Worm (Caenorhabditis elegans) whole organism, L4/young adult: ENCODE data around the gene lgmn-1.

Experiments used
- W03F9.2 ChIP-seq: fragments of 150-350 bp; optimal IDR thresholded peaks from 2 replicates; lab custom pipeline; 2014; ENCODE audit warnings: missing biosample characterization, missing genetic modification characterization
- dao-5 ChIP-seq: sonication (generic microtip); optimal IDR thresholded peaks from 2 replicates; lab custom pipeline; 2016; ENCODE audit warnings: missing genotype, missing genetic modification characterization, moderate library complexity, missing compliant biosample characterization
- him-1 ChIP-seq: sonication (generic microtip); optimal IDR thresholded peaks from 2 replicates; lab custom pipeline; 2016; ENCODE audit warnings: missing genotype, missing genetic modification reagents, missing genetic modification characterization, missing compliant biosample characterization

Gene lgmn-1

DNA sequence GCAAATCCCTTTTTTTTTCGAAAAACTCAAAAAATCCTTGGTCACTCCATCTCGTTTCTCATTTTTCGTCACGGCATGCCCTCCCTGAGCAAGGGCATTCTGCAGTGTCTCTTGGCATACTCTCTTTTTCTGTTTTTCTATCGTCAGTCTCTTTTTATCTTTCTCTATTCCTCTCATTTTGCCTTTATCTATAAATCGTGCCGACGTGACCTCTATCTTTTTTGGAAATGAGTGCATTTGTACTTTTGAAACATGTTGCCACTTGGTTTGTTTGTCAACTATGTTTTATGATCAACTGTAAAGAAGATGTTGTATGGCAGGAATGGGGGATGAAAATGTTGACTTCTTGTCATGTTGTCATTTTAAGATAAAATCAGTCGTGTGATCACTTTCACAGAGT is 16.1 kb downstream of the lgmn-1 start:
- TF ChIP-seq him-1 (tag; lab: Kevin White, UChicago) (peak; percentile 31), dao-5 (tag; lab: Kevin White, UChicago) (no peak), W03F9.2 (tag; lab: Kevin White, UChicago) (no peak)

DNA sequence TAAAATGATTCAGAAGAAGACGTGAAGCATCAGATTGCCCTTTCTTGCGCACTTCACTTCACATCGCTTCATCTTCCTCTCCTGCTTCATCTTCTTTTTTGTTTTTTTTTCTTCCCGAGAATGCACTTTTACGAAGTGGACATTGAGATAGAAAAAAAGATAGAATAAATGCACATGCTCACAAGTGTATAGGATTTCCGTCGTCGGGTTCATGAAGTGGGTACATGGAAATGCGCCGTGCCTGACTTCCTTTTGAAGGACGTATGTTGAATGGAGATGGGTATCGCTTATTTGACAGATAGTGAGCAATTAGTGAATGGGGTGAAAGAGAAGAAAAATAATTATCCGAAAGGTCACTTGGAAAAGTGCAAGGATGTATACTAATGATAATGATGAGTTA is 17.3 kb downstream of the lgmn-1 start:
- TF ChIP-seq dao-5 (tag; lab: Kevin White, UChicago) (no peak), W03F9.2 (tag; lab: Kevin White, UChicago) (no peak), him-1 (tag; lab: Kevin White, UChicago) (no peak)

DNA sequence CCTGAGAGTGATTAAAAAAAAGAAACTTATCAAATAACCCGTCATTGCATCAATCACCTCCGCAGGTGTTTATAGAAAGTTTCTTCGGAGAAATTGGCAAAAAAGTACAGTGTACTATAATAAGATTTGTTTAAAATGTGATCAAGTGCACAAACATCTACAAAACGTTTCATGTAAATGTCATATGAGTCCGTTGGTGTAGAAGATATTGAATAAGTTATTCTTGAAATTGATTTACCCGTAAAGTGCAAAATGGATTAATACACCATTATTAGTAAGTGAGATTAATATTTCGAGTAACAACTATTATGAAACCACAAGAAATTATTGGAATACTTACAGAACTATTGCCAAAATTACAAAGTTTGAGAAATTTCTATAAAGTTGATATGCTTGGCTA is 18.2 kb downstream of the lgmn-1 start:
- TF ChIP-seq him-1 (tag; lab: Kevin White, UChicago) (no peak), W03F9.2 (tag; lab: Kevin White, UChicago) (no peak), dao-5 (tag; lab: Kevin White, UChicago) (no peak)

DNA sequence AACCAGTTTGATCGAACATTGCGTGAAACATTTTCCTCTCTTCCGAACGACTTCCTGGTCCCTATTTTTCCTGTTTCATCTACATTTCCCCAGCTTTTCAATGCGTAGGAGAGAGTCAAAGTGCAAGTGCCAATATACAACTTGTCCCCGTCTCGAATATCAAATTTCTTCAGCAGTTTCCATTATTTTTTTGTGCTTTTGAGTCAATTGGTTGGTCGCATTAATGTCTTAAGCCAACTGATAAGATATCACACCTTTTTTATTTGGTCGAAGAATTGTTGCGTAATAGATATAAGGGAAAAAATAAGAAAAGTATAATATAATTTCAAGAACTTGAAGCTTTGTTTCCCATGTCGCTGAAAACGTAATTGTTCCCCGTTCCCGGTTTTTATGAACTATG is 19.5 kb downstream of the lgmn-1 start:
- TF ChIP-seq him-1 (tag; lab: Kevin White, UChicago) (no peak), dao-5 (tag; lab: Kevin White, UChicago) (no peak), W03F9.2 (tag; lab: Kevin White, UChicago) (no peak)

DNA sequence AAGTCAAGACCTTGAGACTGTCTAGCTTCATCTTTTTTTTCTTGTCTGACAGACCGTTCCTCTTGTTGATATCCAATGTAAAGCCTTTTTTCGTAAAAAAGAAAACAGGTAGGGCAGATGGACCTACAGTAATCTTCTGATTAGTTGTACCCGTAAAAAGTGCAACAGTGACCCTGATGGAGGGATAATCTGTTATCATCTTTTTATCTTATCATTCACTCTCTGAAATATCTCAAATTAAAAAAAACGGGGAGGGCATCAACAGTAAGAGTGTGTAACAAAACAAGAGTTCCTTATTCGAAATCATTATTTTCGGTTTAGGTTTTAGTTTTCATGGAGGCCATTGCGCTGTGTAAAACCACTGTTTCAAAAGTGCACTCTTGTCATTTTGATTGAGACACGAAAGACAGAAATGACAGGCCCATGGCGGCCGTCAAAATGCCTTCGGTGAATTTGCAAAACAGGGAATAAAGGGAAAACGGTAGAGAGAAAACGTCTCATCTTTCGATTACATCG is 20.8 kb downstream of the lgmn-1 start:
- TF ChIP-seq dao-5 (tag; lab: Kevin White, UChicago) (no peak), W03F9.2 (tag; lab: Kevin White, UChicago) (no peak), him-1 (tag; lab: Kevin White, UChicago) (no peak)

DNA sequence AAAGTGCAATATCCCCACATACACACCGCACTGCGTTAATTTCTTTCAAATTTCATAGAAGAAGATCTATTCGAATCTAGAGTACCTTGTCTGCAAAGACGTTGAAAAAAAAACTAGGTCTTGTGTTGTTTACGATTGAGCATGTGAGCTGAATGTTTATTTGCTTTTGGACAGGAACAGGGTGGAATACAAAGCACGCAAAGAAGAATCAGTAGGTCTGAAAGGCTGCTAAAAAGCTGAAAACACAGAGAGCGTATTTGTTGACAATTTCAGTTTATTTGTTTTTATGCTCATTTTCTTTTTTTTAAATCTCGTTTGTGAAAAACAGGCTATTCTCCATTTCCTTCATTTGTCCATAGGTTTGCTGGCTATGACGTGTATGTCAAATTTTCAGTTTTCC is 22.1 kb downstream of the lgmn-1 start:
- no peak for TF ChIP-seq dao-5 (tag; lab: Kevin White, UChicago)
- no peak for TF ChIP-seq him-1 (tag; lab: Kevin White, UChicago)
- TF ChIP-seq W03F9.2 (tag; lab: Kevin White, UChicago), result no peak

DNA sequence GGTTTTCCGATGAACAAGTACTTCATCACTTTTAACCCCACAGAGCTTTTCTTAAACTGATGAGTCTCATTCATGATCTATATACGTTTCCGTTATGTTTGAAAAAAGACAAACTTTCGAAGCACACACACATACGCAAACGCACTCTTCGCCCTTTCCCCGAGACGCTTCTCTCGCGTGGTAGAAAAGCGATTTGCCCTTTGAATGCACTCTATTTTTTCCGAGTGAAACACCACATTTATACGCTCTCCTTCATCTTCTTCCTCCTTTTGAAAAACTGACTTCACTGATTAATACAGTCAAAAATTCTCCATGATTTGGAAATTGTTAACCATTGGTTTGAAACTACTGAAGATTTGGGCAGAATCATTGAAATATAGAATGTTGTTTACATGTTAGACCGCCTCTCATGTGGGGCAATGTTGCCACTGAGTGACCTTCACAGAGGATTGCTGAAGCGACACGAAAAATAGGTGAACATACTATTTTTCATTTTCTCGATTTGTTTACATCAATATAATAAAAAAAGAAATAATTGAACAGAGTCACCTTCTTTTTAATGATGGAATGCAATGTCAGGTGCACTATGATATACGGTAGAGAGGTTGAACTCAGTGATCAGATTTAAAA is 23.7 kb downstream of the lgmn-1 start:
- TF ChIP-seq W03F9.2 (tag; lab: Kevin White, UChicago) (no peak), dao-5 (tag; lab: Kevin White, UChicago) (no peak), him-1 (tag; lab: Kevin White, UChicago) (no peak)

DNA sequence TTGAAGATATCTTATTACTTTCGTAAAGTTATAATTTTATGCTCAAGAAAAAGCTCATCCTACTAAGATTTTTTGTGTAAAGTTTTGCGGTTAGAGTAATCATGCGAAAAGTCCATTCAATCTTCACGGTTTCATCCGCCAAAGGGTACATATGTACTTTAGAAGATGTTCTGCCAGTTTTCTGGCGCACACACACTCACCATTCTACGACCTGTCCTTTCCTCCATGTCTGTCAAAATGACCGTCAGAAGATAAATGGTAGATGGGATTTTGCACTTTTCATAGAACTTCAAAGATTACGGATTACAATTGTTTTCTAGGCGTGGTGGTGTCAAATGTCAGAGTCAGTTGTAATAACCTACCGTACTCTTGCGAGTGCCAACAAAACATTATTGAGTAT is 24.6 kb downstream of the lgmn-1 start:
- TF ChIP-seq dao-5 (tag; lab: Kevin White, UChicago) (no peak), him-1 (tag; lab: Kevin White, UChicago) (no peak), W03F9.2 (tag; lab: Kevin White, UChicago) (no peak)

DNA sequence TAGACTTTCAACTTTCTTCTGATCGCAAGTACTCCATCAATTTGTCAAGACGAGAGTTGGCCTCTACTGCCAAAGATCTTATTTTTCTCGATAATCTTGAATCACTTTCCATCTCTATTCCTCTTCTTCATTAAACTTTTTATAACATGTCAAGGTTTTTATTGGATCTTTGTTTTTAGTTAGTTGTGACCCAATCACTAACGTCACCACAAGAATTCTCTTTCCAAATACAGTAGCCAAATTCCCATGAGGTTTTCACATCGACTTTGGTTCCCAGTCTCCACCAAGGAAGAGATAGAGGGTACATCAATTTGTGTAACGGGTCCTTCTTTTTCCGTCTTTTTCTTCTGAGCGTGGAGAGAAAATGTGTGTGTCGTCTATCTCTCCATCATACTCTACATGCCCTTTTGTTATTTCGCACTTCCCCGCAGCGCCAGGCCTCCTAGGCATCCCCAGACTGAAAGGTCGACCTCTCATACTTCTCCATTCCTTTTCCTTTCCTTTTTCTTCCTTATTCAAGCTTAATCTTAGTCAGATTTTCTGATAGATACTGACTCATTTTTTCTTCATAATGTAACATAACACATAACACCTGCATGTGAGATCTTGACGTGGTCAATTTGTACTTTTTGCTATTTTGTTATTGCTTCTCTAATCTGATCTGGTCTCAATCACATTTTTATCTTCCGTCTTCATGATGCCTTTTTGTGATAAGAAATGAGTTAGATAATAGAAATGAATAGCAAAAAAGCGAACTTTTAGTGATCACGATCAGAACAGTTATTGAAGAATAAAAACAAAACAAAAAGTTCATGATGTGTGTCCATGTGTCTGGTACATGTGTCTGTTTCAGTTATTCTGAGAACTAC is 26.4 kb downstream of the lgmn-1 start:
- TF ChIP-seq him-1 (tag; lab: Kevin White, UChicago) (no peak), W03F9.2 (tag; lab: Kevin White, UChicago) (no peak), dao-5 (tag; lab: Kevin White, UChicago) (no peak)

DNA sequence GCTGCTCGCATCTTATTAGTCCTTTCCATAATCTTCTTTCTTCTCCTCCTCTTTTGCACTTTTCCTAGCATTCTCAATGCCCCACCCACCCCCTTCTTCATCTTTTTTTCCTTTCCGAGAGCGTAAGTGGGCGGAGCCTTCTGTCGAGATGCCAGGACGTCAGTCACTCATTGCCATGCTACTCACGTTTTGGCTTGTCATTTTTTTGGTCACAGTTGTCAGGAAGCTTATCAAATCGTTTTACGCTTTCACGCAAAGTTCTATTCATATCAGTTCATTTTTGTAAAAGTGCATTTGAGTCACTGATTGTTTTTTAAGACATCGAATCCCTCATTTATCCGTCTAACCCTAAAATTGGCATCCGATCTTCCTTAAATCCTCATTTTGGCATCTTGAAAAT is 27.2 kb downstream of the lgmn-1 start:
- TF ChIP-seq dao-5 (tag; lab: Kevin White, UChicago) (no peak), him-1 (tag; lab: Kevin White, UChicago) (peak; percentile 19)

DNA sequence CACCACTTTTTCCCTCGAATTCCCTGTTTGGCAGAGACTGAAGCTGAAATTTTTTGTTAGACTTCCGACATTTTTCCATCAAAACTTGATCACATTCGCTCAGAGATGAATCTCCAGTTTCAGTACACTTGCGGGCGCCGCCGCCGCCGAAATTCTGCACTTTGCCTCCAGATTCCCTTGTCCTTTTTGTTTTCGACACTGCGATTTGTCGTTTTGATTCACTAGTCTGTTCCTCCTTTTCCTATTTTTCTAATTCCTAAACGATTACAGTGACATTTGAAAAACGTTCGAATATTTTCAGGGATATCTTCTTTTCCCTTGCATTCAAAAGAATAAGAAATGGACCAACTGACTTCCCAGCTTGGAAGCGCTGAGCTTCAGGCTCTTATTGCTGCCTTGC is 27.9 kb downstream of the lgmn-1 start, which contains the start of gene F45D3.2:
Gene F45D3.2 (plus strand): TSS at position 301 of the 400 bp plus-strand sequence.
- TF ChIP-seq him-1 (tag; lab: Kevin White, UChicago) (no peak), dao-5 (tag; lab: Kevin White, UChicago) (no peak), W03F9.2 (tag; lab: Kevin White, UChicago) (no peak)

DNA sequence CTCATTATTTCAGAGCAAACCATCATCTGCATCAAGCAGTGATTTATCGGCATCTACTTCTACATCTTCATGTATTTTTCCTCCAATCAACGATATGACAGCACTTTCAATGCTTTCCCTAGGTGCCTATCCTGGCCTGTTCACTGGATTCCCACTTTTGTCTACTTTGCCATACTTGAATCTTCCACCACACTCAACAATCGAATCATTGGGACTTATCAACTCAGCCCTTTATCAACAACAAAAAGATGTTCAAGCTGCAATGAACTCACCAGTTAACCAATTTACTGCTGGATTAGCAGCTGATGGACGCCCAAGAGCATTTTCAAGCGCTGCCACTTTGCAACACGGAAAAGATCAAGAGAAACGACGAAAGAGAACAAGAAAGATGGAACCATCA is 28.4 kb downstream of the lgmn-1 start:
- TF ChIP-seq dao-5 (tag; lab: Kevin White, UChicago) (no peak), W03F9.2 (tag; lab: Kevin White, UChicago) (no peak), him-1 (tag; lab: Kevin White, UChicago) (no peak)

DNA sequence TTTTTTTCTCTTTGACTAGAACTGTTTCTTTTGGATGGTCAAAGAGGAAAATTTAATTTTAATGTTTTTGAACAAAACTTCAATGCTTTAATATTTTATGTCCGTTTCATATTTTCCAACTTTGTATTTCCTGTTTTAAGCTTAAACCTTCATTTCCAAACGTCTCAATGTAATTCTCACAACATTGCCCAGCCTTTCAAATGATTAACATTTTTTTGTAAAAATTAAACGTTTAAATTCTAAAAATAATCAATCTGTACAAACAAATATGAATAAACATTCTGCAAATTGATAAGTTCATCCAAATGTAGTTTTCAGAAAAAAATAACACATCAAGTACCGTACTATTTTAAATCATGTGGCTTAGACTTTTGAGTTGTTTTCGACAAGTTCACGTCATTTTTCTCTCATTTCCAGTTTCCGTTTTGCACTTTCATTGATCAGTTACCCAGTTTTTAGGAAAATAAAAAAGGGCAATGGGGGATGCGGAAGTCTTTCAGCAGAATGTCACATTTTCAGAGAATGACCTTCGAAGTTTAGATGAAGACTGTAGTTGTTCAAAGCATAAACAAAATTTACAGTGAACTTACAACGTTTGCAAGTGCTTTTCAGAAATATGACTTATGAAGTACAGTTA is 29.9 kb downstream of the lgmn-1 start:
- TF ChIP-seq dao-5 (tag; lab: Kevin White, UChicago) (no peak), W03F9.2 (tag; lab: Kevin White, UChicago) (no peak), him-1 (tag; lab: Kevin White, UChicago) (no peak)
